Worm (Caenorhabditis elegans) whole organism, L3 larva: ENCODE measurements around the gene C13G5.2.

ENCODE experiments used
- R02D3.7 ChIP-seq: fragments of 150-350 bp; optimal IDR thresholded peaks from 2 replicates; lab custom pipeline; 2014; ENCODE audit warnings: missing biosample characterization, missing genetic modification characterization
- ama-1 ChIP-seq: fragments of 150-350 bp; optimal IDR thresholded peaks from 2 replicates; lab custom pipeline; 2018
- ceh-28 ChIP-seq: fragments of 150-350 bp; optimal IDR thresholded peaks from 2 replicates; lab custom pipeline; 2014; ENCODE audit warnings: missing biosample characterization, missing genetic modification reagents, missing genetic modification characterization
- egl-27 ChIP-seq: sonication (generic microtip); optimal IDR thresholded peaks from 4 replicates; lab custom pipeline; 2017; ENCODE audit warnings: missing biosample characterization, missing genetic modification reagents, missing genetic modification characterization
- lin-39 ChIP-seq: fragments of 150-350 bp; optimal IDR thresholded peaks from 2 replicates; lab custom pipeline; 2018; ENCODE audit warnings: missing biosample characterization, missing genetic modification reagents, missing genetic modification characterization
- mml-1 ChIP-seq: fragments of 150-350 bp; sonication (generic microtip); optimal IDR thresholded peaks from 3 replicates; lab custom pipeline; 2014; ENCODE audit warnings: missing biosample characterization, missing genetic modification characterization
- pha-4 ChIP-seq: fragments of 150-350 bp; optimal IDR thresholded peaks from 2 replicates; lab custom pipeline; 2014; ENCODE audit warnings: missing biosample characterization, missing genetic modification reagents, missing genetic modification characterization
- ztf-11 ChIP-seq: fragments of 150-350 bp; optimal IDR thresholded peaks from 2 replicates; lab custom pipeline; 2014; ENCODE audit warnings: missing biosample characterization, missing genetic modification characterization

- TF ChIP-seq egl-27 (tag; lab: Kevin White, UChicago): no peak
- TF ChIP-seq mml-1: no peak
- TF ChIP-seq ama-1: no peak
- peak; percentile 6 for TF ChIP-seq R02D3.7 (tag; lab: Kevin White, UChicago)
- peak; percentile 84 for TF ChIP-seq pha-4 (tag; lab: Kevin White, UChicago)
- no peak for TF ChIP-seq ceh-28
- no peak for TF ChIP-seq ztf-11 (tag; lab: Kevin White, UChicago)
- TF ChIP-seq lin-39 (tag; lab: Kevin White, UChicago): peak; percentile 4
Observed at ce11 chrIII:8630833-8631232, 12.6 kb upstream of the C13G5.2 start, which contains the start of gene dnj-10.
